Worm (Caenorhabditis elegans) whole organism, L4 larva: ENCODE results near the gene F59A7.2.
A peak's percentile ranks its signal among the peaks of the same experiment; 100 is the strongest.

Source experiments
- F26F4.8 ChIP-seq: fragments of 200-800 bp; sonication (Bioruptor generic); conservative IDR thresholded peaks from 2 replicates; pipeline ENCODE4 v1.3.6; 2022; ENCODE audit warnings: missing genetic modification characterization, missing compliant biosample characterization
- F37D6.2 ChIP-seq: sonication (generic microtip); optimal IDR thresholded peaks from 2 replicates; lab custom pipeline; 2016; ENCODE audit warnings: mild to moderate bottlenecking, missing genetic modification characterization, missing compliant biosample characterization
- F44E2.7 ChIP-seq: fragments of 200-800 bp; sonication (Bioruptor generic); IDR thresholded peaks from 2 replicates; pipeline ENCODE4 v2.1.2; 2022; ENCODE audit warnings: missing genetic modification characterization, missing compliant biosample characterization
- F49E8.2 ChIP-seq: sonication (generic microtip); optimal IDR thresholded peaks from 2 replicates; lab custom pipeline; 2016; ENCODE audit warnings: missing compliant biosample characterization, mild to moderate bottlenecking, missing genetic modification characterization, borderline replicate concordance
- R02D3.7 ChIP-seq: fragments of 150-350 bp; sonication (generic microtip); optimal IDR thresholded peaks from 3 replicates; lab custom pipeline; 2014; ENCODE audit warnings: missing biosample characterization, missing genetic modification characterization
- Y105C5A.15 ChIP-seq: fragments of 200-800 bp; sonication (Bioruptor generic); IDR thresholded peaks from 2 replicates; pipeline ENCODE4 v1.3.6; 2022; ENCODE audit warnings: missing genetic modification characterization, missing compliant biosample characterization
- Y75B8A.6 ChIP-seq: fragments of 200-800 bp; sonication (Bioruptor generic); IDR thresholded peaks from 2 replicates; pipeline ENCODE4 v1.3.6; 2022; ENCODE audit warnings: missing genetic modification reagents, missing genetic modification characterization, missing compliant biosample characterization
- arid-1 ChIP-seq: fragments of 200-800 bp; sonication (Bioruptor generic); conservative IDR thresholded peaks from 2 replicates; pipeline ENCODE4 v1.3.6; 2022; ENCODE audit warnings: missing genetic modification reagents, missing genetic modification characterization, missing compliant biosample characterization
- ceh-20 ChIP-seq: fragments of 200-800 bp; sonication (Bioruptor generic); IDR thresholded peaks from 2 replicates; pipeline ENCODE4 v1.3.6; 2022; ENCODE audit warnings: missing genetic modification reagents, missing genetic modification characterization, missing compliant biosample characterization
- ceh-28 ChIP-seq: fragments of 150-350 bp; optimal IDR thresholded peaks from 2 replicates; lab custom pipeline; 2014; ENCODE audit warnings: missing biosample characterization, missing genetic modification reagents, missing genetic modification characterization
- ceh-32 ChIP-seq: sonication (generic microtip); optimal IDR thresholded peaks from 2 replicates; lab custom pipeline; 2016; ENCODE audit warnings: mild to moderate bottlenecking, missing genetic modification characterization, missing compliant biosample characterization; ENCODE audit not compliant: poor library complexity
- ceh-62 ChIP-seq: sonication (generic microtip); optimal IDR thresholded peaks from 2 replicates; lab custom pipeline; 2017; ENCODE audit warnings: missing biosample characterization, missing genetic modification characterization
- ces-1 ChIP-seq: fragments of 150-350 bp; sonication (generic microtip); optimal IDR thresholded peaks from 4 replicates; lab custom pipeline; 2014; ENCODE audit warnings: missing biosample characterization, missing genetic modification reagents, missing genetic modification characterization
- cey-2 ChIP-seq: sonication (generic microtip); optimal IDR thresholded peaks from 3 replicates; lab custom pipeline; 2017; ENCODE audit warnings: missing genetic modification characterization, mild to moderate bottlenecking, missing compliant biosample characterization, antibody characterized with exemption, borderline replicate concordance; ENCODE audit not compliant: insufficient read depth
- ctbp-1 ChIP-seq: fragments of 200-800 bp; sonication (Bioruptor generic); IDR thresholded peaks from 2 replicates; pipeline ENCODE4 v1.3.6; 2022; ENCODE audit warnings: missing genetic modification reagents, missing genetic modification characterization, missing compliant biosample characterization
- daf-19 ChIP-seq: fragments of 200-800 bp; sonication (Bioruptor generic); conservative IDR thresholded peaks from 2 replicates; pipeline ENCODE4 v1.3.6; 2022; ENCODE audit warnings: missing genetic modification characterization, missing compliant biosample characterization
- daf-8 ChIP-seq: fragments of 200-800 bp; sonication (Bioruptor generic); IDR thresholded peaks from 2 replicates; pipeline ENCODE4 v1.3.6; 2022; ENCODE audit warnings: missing genetic modification characterization, missing compliant biosample characterization
- dmd-6 ChIP-seq: fragments of 200-800 bp; sonication (Bioruptor generic); IDR thresholded peaks from 2 replicates; pipeline ENCODE4 v1.3.6; 2022; ENCODE audit warnings: missing genetic modification reagents, missing genetic modification characterization, missing compliant biosample characterization
- dmd-8 ChIP-seq: fragments of 200-800 bp; sonication (Bioruptor generic); IDR thresholded peaks from 2 replicates; pipeline ENCODE4 v1.3.6; 2022; ENCODE audit warnings: missing genetic modification characterization, missing compliant biosample characterization
- duxl-1 ChIP-seq: sonication (generic microtip); optimal IDR thresholded peaks from 2 replicates; lab custom pipeline; 2016; ENCODE audit warnings: mild to moderate bottlenecking, missing genetic modification characterization, moderate library complexity, missing compliant biosample characterization; ENCODE audit not compliant: poor library complexity
- dve-1 ChIP-seq: sonication (generic microtip); optimal IDR thresholded peaks from 2 replicates; lab custom pipeline; 2017; ENCODE audit warnings: antibody characterized with exemption, mild to moderate bottlenecking, missing genetic modification characterization, missing compliant biosample characterization; ENCODE audit not compliant: insufficient read depth
- egl-43 ChIP-seq: fragments of 200-800 bp; sonication (Bioruptor generic); IDR thresholded peaks from 2 replicates; pipeline ENCODE4 v1.3.6; 2022; ENCODE audit warnings: missing genetic modification reagents, missing genetic modification characterization, missing compliant biosample characterization
- fkh-10 ChIP-seq: fragments of 150-350 bp; optimal IDR thresholded peaks from 2 replicates; lab custom pipeline; 2014; ENCODE audit warnings: missing biosample characterization, missing genetic modification reagents, missing genetic modification characterization
- gei-8 ChIP-seq: fragments of 200-800 bp; sonication (Bioruptor generic); optimal IDR thresholded peaks from 2 replicates; lab custom pipeline; 2018; ENCODE audit warnings: mild to moderate bottlenecking, missing genetic modification characterization, missing compliant biosample characterization
- hif-1 ChIP-seq, 2 experiments: sonication (generic microtip); optimal IDR thresholded peaks; 2 replicates each; lab custom pipeline; 2016 to 2017; ENCODE audit warnings: missing compliant biosample characterization in 2 of 2, missing genetic modification characterization in 2 of 2, missing genetic modification reagents in 2 of 2, missing genotype in 2 of 2, mild to moderate bottlenecking in 1 of 2
- hlh-11 ChIP-seq: fragments of 200-800 bp; sonication (Bioruptor generic); optimal IDR thresholded peaks from 2 replicates; lab custom pipeline; 2018; ENCODE audit warnings: mild to moderate bottlenecking, missing genetic modification characterization, missing compliant biosample characterization
- hlh-30 ChIP-seq: sonication (generic microtip); optimal IDR thresholded peaks from 2 replicates; lab custom pipeline; 2017; ENCODE audit warnings: antibody characterized with exemption, mild to moderate bottlenecking, missing genetic modification characterization, missing compliant biosample characterization; ENCODE audit not compliant: insufficient read depth
- lim-7 ChIP-seq: fragments of 200-800 bp; sonication (Bioruptor generic); IDR thresholded peaks from 2 replicates; pipeline ENCODE4 v1.3.6; 2022; ENCODE audit warnings: missing genetic modification characterization, missing compliant biosample characterization
- lin-38 ChIP-seq: fragments of 200-800 bp; sonication (Bioruptor generic); IDR thresholded peaks from 2 replicates; pipeline ENCODE4 v1.3.6; 2022; ENCODE audit warnings: missing genetic modification reagents, missing genetic modification characterization, missing compliant biosample characterization
- madf-5 ChIP-seq, 2 experiments: fragments of 200-800 bp; sonication (Bioruptor generic); IDR thresholded peaks; 2 replicates each; pipeline ENCODE4 v1.3.6; 2022; ENCODE audit warnings: missing compliant biosample characterization in 2 of 2, missing genetic modification characterization in 2 of 2
- mxl-3 ChIP-seq: fragments of 200-800 bp; sonication (Bioruptor generic); optimal IDR thresholded peaks from 2 replicates; lab custom pipeline; 2018; ENCODE audit warnings: mild to moderate bottlenecking, missing genetic modification characterization, missing compliant biosample characterization
- nhr-10 ChIP-seq: fragments of 150-350 bp; optimal IDR thresholded peaks from 2 replicates; lab custom pipeline; 2014; ENCODE audit warnings: missing biosample characterization, missing genetic modification characterization
- nhr-11 ChIP-seq: fragments of 150-350 bp; optimal IDR thresholded peaks from 2 replicates; lab custom pipeline; 2014; ENCODE audit warnings: missing biosample characterization, missing genetic modification characterization
- nhr-111 ChIP-seq: fragments of 200-800 bp; sonication (Bioruptor generic); optimal IDR thresholded peaks from 2 replicates; lab custom pipeline; 2018; ENCODE audit warnings: mild to moderate bottlenecking, missing genetic modification characterization, missing compliant biosample characterization
- nhr-237 ChIP-seq: sonication (generic microtip); optimal IDR thresholded peaks from 2 replicates; lab custom pipeline; 2017; ENCODE audit warnings: missing biosample characterization, missing genetic modification characterization
- nhr-25 ChIP-seq: sonication (generic microtip); optimal IDR thresholded peaks from 2 replicates; lab custom pipeline; 2017; ENCODE audit warnings: missing genetic modification characterization, mild to moderate bottlenecking, missing compliant biosample characterization, antibody characterized with exemption, moderate library complexity, borderline replicate concordance; ENCODE audit not compliant: insufficient read depth
- nhr-28 ChIP-seq: fragments of 150-350 bp; optimal IDR thresholded peaks from 2 replicates; lab custom pipeline; 2014; ENCODE audit warnings: missing biosample characterization, missing genetic modification characterization
- nhr-41 ChIP-seq: fragments of 200-800 bp; sonication (Bioruptor generic); IDR thresholded peaks from 2 replicates; pipeline ENCODE4 v1.3.6; 2022; ENCODE audit warnings: missing genetic modification reagents, missing genetic modification characterization, missing compliant biosample characterization
- nhr-6 ChIP-seq: fragments of 150-350 bp; optimal IDR thresholded peaks from 2 replicates; lab custom pipeline; 2014; ENCODE audit warnings: missing biosample characterization, missing genetic modification characterization
- nhr-76 ChIP-seq: fragments of 150-350 bp; optimal IDR thresholded peaks from 2 replicates; lab custom pipeline; 2014; ENCODE audit warnings: missing biosample characterization, missing genetic modification characterization
- php-3 ChIP-seq: fragments of 200-800 bp; sonication (Bioruptor generic); IDR thresholded peaks from 2 replicates; pipeline ENCODE4 v1.3.6; 2022; ENCODE audit warnings: missing genetic modification reagents, missing genetic modification characterization, missing compliant biosample characterization
- pqm-1 ChIP-seq: sonication (generic microtip); optimal IDR thresholded peaks from 2 replicates; lab custom pipeline; 2017; ENCODE audit warnings: missing biosample characterization, missing genetic modification characterization
- rbr-2 ChIP-seq: sonication (generic microtip); optimal IDR thresholded peaks from 2 replicates; lab custom pipeline; 2016; ENCODE audit warnings: missing genotype, missing genetic modification characterization, missing compliant biosample characterization
- spr-1 ChIP-seq: sonication (generic microtip); optimal IDR thresholded peaks from 2 replicates; lab custom pipeline; 2016; ENCODE audit warnings: mild to moderate bottlenecking, missing genetic modification characterization, missing compliant biosample characterization
- tag-97 ChIP-seq: fragments of 200-800 bp; sonication (Bioruptor generic); IDR thresholded peaks from 2 replicates; pipeline ENCODE4 v1.3.6; 2022; ENCODE audit warnings: missing genetic modification characterization, missing compliant biosample characterization
- tra-1 ChIP-seq: fragments of 200-800 bp; sonication (Bioruptor generic); IDR thresholded peaks from 2 replicates; pipeline ENCODE4 v1.3.6; 2022; ENCODE audit warnings: missing genetic modification reagents, missing genetic modification characterization, missing compliant biosample characterization
- unc-62 ChIP-seq, 3 experiments: fragments of 150-350 bp in 1 of 3; sonication (generic microtip); optimal IDR thresholded peaks in 2 of 3; peaks in 1 of 3; 1 replicate in 1 of 3; 2 replicates in 2 of 3; lab custom pipeline; 2014 to 2017; ENCODE audit warnings: missing biosample characterization in 3 of 3, missing genetic modification characterization in 3 of 3, missing genetic modification reagents in 3 of 3, missing genotype in 1 of 3
- zag-1 ChIP-seq: fragments of 150-350 bp; optimal IDR thresholded peaks from 2 replicates; lab custom pipeline; 2014; ENCODE audit warnings: missing biosample characterization, missing genetic modification characterization
- zfp-3 ChIP-seq: fragments of 200-800 bp; sonication (Bioruptor generic); conservative IDR thresholded peaks from 2 replicates; pipeline ENCODE4 v1.3.6; 2022; ENCODE audit warnings: missing genetic modification reagents, missing genetic modification characterization, missing compliant biosample characterization
- zip-11 ChIP-seq: fragments of 200-800 bp; sonication (Bioruptor generic); IDR thresholded peaks from 2 replicates; pipeline ENCODE4 v1.3.6; 2022; ENCODE audit warnings: missing genetic modification characterization, missing compliant biosample characterization

Gene F59A7.2

DNA sequence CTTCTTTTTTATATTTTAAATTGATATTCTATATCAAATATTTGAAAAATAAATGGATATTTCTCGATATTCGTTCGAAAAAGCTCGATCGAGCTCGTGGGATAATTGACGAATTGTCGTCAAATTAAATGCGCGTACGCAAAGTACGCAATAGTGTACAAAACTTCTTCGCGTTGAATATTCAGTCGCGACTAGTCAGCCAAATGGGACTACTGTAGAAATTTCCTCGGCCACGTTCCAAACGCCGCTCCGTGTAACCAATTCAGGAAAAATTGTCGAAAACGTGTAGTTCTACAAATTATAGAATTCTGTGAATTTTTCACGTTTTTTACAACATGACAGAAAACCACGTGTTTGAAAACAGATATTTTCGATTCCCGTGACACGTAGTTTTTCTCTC lies 7.9 kb downstream of the F59A7.2 start:
- TF ChIP-seq ceh-28 (tag; lab: Kevin White, UChicago) (no peak), Y75B8A.6 (GFP tag; lab: Robert Waterston, UW) (no peak), lin-38 (GFP tag; lab: Robert Waterston, UW) (peak; percentile 88), nhr-6 (tag; lab: Kevin White, UChicago) (no peak), nhr-41 (GFP tag; lab: Robert Waterston, UW) (no peak), ceh-32 (tag; lab: Kevin White, UChicago) (no peak), ces-1 (GFP tag; lab: Kevin White, UChicago) (no peak), nhr-237 (no peak), cey-2 (tag; lab: Kevin White, UChicago) (no peak), arid-1 (GFP tag; lab: Robert Waterston, UW) (no peak; the same call in 1 of the 2 replicates), tra-1 (GFP tag; lab: Robert Waterston, UW) (no peak), pqm-1 (tag; lab: Kevin White, UChicago) (no peak), nhr-28 (peak; percentile 54), daf-8 (GFP tag; lab: Robert Waterston, UW) (no peak), spr-1 (tag; lab: Kevin White, UChicago) (no peak), zip-11 (GFP tag; lab: Robert Waterston, UW) (no peak), ceh-62 (tag; lab: Kevin White, UChicago) (no peak), fkh-10 (GFP tag; lab: Kevin White, UChicago) (no peak), F49E8.2 (tag; lab: Kevin White, UChicago) (no peak), nhr-76 (tag; lab: Kevin White, UChicago) (no peak), F26F4.8 (GFP tag; lab: Robert Waterston, UW) (no peak), rbr-2 (tag; lab: Kevin White, UChicago) (peak; percentile 46), nhr-11 (tag; lab: Kevin White, UChicago) (no peak), F37D6.2 (no peak), php-3 (GFP tag; lab: Robert Waterston, UW) (no peak), ceh-20 (GFP tag; lab: Robert Waterston, UW) (0 out of 2 replicates have a peak, but pooled peaks have one; percentile 65), dmd-8 (GFP tag; lab: Robert Waterston, UW) (no peak), Y105C5A.15 (GFP tag; lab: Robert Waterston, UW) (no peak), R02D3.7 (no peak), nhr-111 (GFP tag; lab: Kevin White, UChicago) (no peak), lim-7 (GFP tag; lab: Robert Waterston, UW) (no peak), gei-8 (GFP tag; lab: Kevin White, UChicago) (no peak), madf-5 (GFP tag; IDR thresholded peaks at IDR 0.05; lab: Robert Waterston, UW) (no peak), mxl-3 (peak; percentile 3), hif-1 (tag; optimal IDR thresholded peaks at IDR 0.05; lab: Kevin White, UChicago) (peak in 1 of 2 experiments; percentile 70), duxl-1 (peak; percentile 64), unc-62 (GFP tag; optimal IDR thresholded peaks at IDR 0.05 in 1 of 2; lab: Kevin White, UChicago) (peak in 1 of 2 experiments; percentile 80), unc-62 (tag; optimal IDR thresholded peaks at IDR 0.05; lab: Kevin White, UChicago) (no peak), hlh-11 (peak; percentile 49), zag-1 (no peak), F44E2.7 (GFP tag; lab: Robert Waterston, UW) (no peak), egl-43 (no peak), hlh-30 (tag; lab: Kevin White, UChicago) (peak; percentile 28), tag-97 (GFP tag; lab: Robert Waterston, UW) (no peak), dve-1 (tag; lab: Kevin White, UChicago) (peak; percentile 34), nhr-25 (no peak), ctbp-1 (0 out of 2 replicates have a peak, but pooled peaks have one; percentile 51), nhr-10 (tag; lab: Kevin White, UChicago) (no peak), dmd-6 (GFP tag; lab: Robert Waterston, UW) (peak; percentile 66), daf-19 (GFP tag; lab: Robert Waterston, UW) (no peak), zfp-3 (GFP tag; lab: Robert Waterston, UW) (no peak)
